Fruit fly (Drosophila melanogaster) whole organism, prepupa: ENCODE measurements around the gene CG13312.

Experiments used
- Blimp-1 ChIP-seq: fragments of 200-800 bp; sonication (Bioruptor generic); optimal IDR thresholded peaks from 3 replicates; lab custom pipeline; 2017; ENCODE audit warnings: missing biosample characterization, missing genetic modification characterization, mild to moderate bottlenecking, moderate library complexity, missing genetic modification reagents
- CG10631 ChIP-seq: fragments of 200-800 bp; sonication (Bioruptor generic); optimal IDR thresholded peaks from 2 replicates; lab custom pipeline; 2016; ENCODE audit warnings: missing biosample characterization, missing genetic modification characterization
- CG10669 ChIP-seq: fragments of 200-800 bp; sonication (Bioruptor generic); optimal IDR thresholded peaks from 3 replicates; lab custom pipeline; 2018; ENCODE audit warnings: missing biosample characterization, mild to moderate bottlenecking, missing genetic modification characterization, moderate library complexity
- CG11294 ChIP-seq: fragments of 200-800 bp; sonication (Bioruptor generic); IDR thresholded peaks from 2 replicates; pipeline ENCODE4 v1.3.6; 2022; ENCODE audit warnings: missing biosample characterization, missing genetic modification characterization
- CG11762 ChIP-seq: fragments of 200-800 bp; sonication (Bioruptor generic); optimal IDR thresholded peaks from 3 replicates; lab custom pipeline; 2016; ENCODE audit warnings: missing biosample characterization, missing genetic modification characterization; ENCODE audit not compliant: insufficient read depth
- CG11902 ChIP-seq: fragments of 200-800 bp; sonication (Bioruptor generic); optimal IDR thresholded peaks from 3 replicates; lab custom pipeline; 2016; ENCODE audit warnings: missing biosample characterization, missing genetic modification characterization
- CG15336 ChIP-seq: fragments of 200-800 bp; sonication (Bioruptor generic); IDR thresholded peaks from 2 replicates; pipeline ENCODE4 v1.3.6; 2022; ENCODE audit warnings: missing biosample characterization, missing genetic modification characterization
- CG1621 ChIP-seq: fragments of 200-800 bp; sonication (Bioruptor generic); optimal IDR thresholded peaks from 3 replicates; lab custom pipeline; 2018; ENCODE audit warnings: missing biosample characterization, mild to moderate bottlenecking, missing genetic modification characterization
- CG16779 ChIP-seq: fragments of 200-800 bp; sonication (Bioruptor generic); optimal IDR thresholded peaks from 3 replicates; lab custom pipeline; 2017; ENCODE audit warnings: missing biosample characterization, mild to moderate bottlenecking, missing genetic modification characterization
- CG3032 ChIP-seq: fragments of 200-800 bp; optimal IDR thresholded peaks from 2 replicates; lab custom pipeline; 2019; ENCODE audit warnings: missing biosample characterization, mild to moderate bottlenecking, missing genetic modification characterization, moderate library complexity
- CG31627 ChIP-seq: fragments of 200-800 bp; sonication (Bioruptor generic); optimal IDR thresholded peaks from 3 replicates; lab custom pipeline; 2016; ENCODE audit warnings: missing biosample characterization, missing genetic modification characterization
- CG32006 ChIP-seq: fragments of 200-800 bp; sonication (Bioruptor generic); optimal IDR thresholded peaks from 3 replicates; lab custom pipeline; 2017; ENCODE audit warnings: missing biosample characterization, mild to moderate bottlenecking, missing genetic modification characterization
- CG34406 ChIP-seq: fragments of 200-800 bp; sonication (Bioruptor generic); optimal IDR thresholded peaks from 3 replicates; lab custom pipeline; 2016; ENCODE audit warnings: missing biosample characterization, missing genetic modification characterization
- CG3919 ChIP-seq: fragments of 200-800 bp; sonication (Bioruptor generic); optimal IDR thresholded peaks from 3 replicates; lab custom pipeline; 2016; ENCODE audit warnings: missing biosample characterization, missing genetic modification characterization
- CG4318 ChIP-seq: fragments of 200-800 bp; sonication (Bioruptor generic); optimal IDR thresholded peaks from 3 replicates; lab custom pipeline; 2017; ENCODE audit warnings: missing biosample characterization, mild to moderate bottlenecking, missing genetic modification characterization
- CG6276 ChIP-seq: fragments of 200-800 bp; sonication (Bioruptor generic); optimal IDR thresholded peaks from 2 replicates; lab custom pipeline; 2017; ENCODE audit warnings: missing biosample characterization, mild to moderate bottlenecking, missing genetic modification characterization
- CG6792 ChIP-seq: fragments of 200-800 bp; sonication (Bioruptor generic); optimal IDR thresholded peaks from 3 replicates; lab custom pipeline; 2016; ENCODE audit warnings: missing biosample characterization, missing genetic modification characterization
- CG6808 ChIP-seq: fragments of 200-800 bp; sonication (Bioruptor generic); optimal IDR thresholded peaks from 3 replicates; lab custom pipeline; 2017; ENCODE audit warnings: missing biosample characterization, missing genetic modification characterization, mild to moderate bottlenecking, moderate library complexity, missing genetic modification reagents
- CG8119 ChIP-seq: fragments of 200-800 bp; sonication (Bioruptor generic); IDR thresholded peaks from 3 replicates; pipeline ENCODE4 v1.3.6; 2022; ENCODE audit warnings: missing biosample characterization, missing genetic modification characterization
- CG8319 ChIP-seq: fragments of 200-800 bp; sonication (Bioruptor generic); optimal IDR thresholded peaks from 3 replicates; lab custom pipeline; 2016; ENCODE audit warnings: missing biosample characterization, missing genetic modification characterization
- CG8632 ChIP-seq: fragments of 200-800 bp; sonication (Bioruptor generic); optimal IDR thresholded peaks from 3 replicates; lab custom pipeline; 2016; ENCODE audit warnings: missing biosample characterization, missing genetic modification characterization
- CG9139 ChIP-seq: fragments of 200-800 bp; sonication (Bioruptor generic); optimal IDR thresholded peaks from 3 replicates; lab custom pipeline; 2017; ENCODE audit warnings: missing biosample characterization, mild to moderate bottlenecking, missing genetic modification characterization
- Eip75B ChIP-seq: fragments of 200-800 bp; sonication (Bioruptor generic); optimal IDR thresholded peaks from 3 replicates; lab custom pipeline; 2016; ENCODE audit warnings: missing biosample characterization, missing genetic modification characterization
- Eip93F ChIP-seq: fragments of 200-800 bp; sonication (Bioruptor generic); optimal IDR thresholded peaks from 2 replicates; lab custom pipeline; 2016; ENCODE audit warnings: missing biosample characterization, mild to moderate bottlenecking, missing genetic modification characterization
- Ets21C ChIP-seq: fragments of 200-800 bp; sonication (Bioruptor generic); optimal IDR thresholded peaks from 3 replicates; lab custom pipeline; 2016; ENCODE audit warnings: missing biosample characterization, missing genetic modification characterization
- Ets96B ChIP-seq: fragments of 200-800 bp; optimal IDR thresholded peaks from 2 replicates; lab custom pipeline; 2019; ENCODE audit warnings: missing biosample characterization, mild to moderate bottlenecking, missing genetic modification characterization, moderate library complexity
- Gug ChIP-seq: fragments of 200-800 bp; sonication (Bioruptor generic); IDR thresholded peaks from 2 replicates; pipeline ENCODE4 v1.3.6; 2022; ENCODE audit warnings: missing biosample characterization, missing genetic modification characterization
- Hr38 ChIP-seq: sonication (Bioruptor generic); optimal IDR thresholded peaks from 2 replicates; lab custom pipeline; 2016; ENCODE audit warnings: missing biosample characterization, missing genetic modification characterization
- Hr39 ChIP-seq: fragments of 200-800 bp; sonication (Bioruptor generic); optimal IDR thresholded peaks from 2 replicates; lab custom pipeline; 2016; ENCODE audit warnings: missing biosample characterization, missing genetic modification characterization
- Hr4 ChIP-seq: fragments of 200-800 bp; sonication (Bioruptor generic); optimal IDR thresholded peaks from 3 replicates; lab custom pipeline; 2016; ENCODE audit warnings: missing biosample characterization, missing genetic modification characterization
- Lpt ChIP-seq: fragments of 200-800 bp; sonication (Bioruptor generic); optimal IDR thresholded peaks from 3 replicates; lab custom pipeline; 2016; ENCODE audit warnings: missing biosample characterization, missing genetic modification characterization
- Met ChIP-seq: fragments of 200-800 bp; sonication (Bioruptor generic); optimal IDR thresholded peaks from 3 replicates; lab custom pipeline; 2016; ENCODE audit warnings: missing biosample characterization, missing genetic modification characterization
- OdsH ChIP-seq: fragments of 200-800 bp; sonication (Bioruptor generic); optimal IDR thresholded peaks from 3 replicates; lab custom pipeline; 2016; ENCODE audit warnings: missing biosample characterization, missing genetic modification characterization
- Smox ChIP-seq: fragments of 200-800 bp; sonication (Bioruptor generic); optimal IDR thresholded peaks from 3 replicates; lab custom pipeline; 2016; ENCODE audit warnings: missing biosample characterization, missing genetic modification characterization
- Sox102F ChIP-seq: fragments of 200-800 bp; sonication (Bioruptor generic); optimal IDR thresholded peaks from 2 replicates; lab custom pipeline; 2016; ENCODE audit warnings: missing biosample characterization, mild to moderate bottlenecking, missing genetic modification characterization
- Sox14 ChIP-seq: fragments of 200-800 bp; sonication (Bioruptor generic); optimal IDR thresholded peaks from 3 replicates; lab custom pipeline; 2016; ENCODE audit warnings: missing biosample characterization, missing genetic modification characterization
- Sox15 ChIP-seq: fragments of 200-800 bp; sonication (Bioruptor generic); optimal IDR thresholded peaks from 3 replicates; lab custom pipeline; 2016; ENCODE audit warnings: missing biosample characterization, missing genetic modification characterization
- achi ChIP-seq: fragments of 200-800 bp; sonication (Bioruptor generic); optimal IDR thresholded peaks from 3 replicates; lab custom pipeline; 2016; ENCODE audit warnings: missing biosample characterization, missing genetic modification characterization
- acj6 ChIP-seq: fragments of 200-800 bp; sonication (Bioruptor generic); optimal IDR thresholded peaks from 3 replicates; lab custom pipeline; 2016; ENCODE audit warnings: missing biosample characterization, missing genetic modification characterization
- cyc ChIP-seq: fragments of 200-800 bp; sonication (Bioruptor generic); optimal IDR thresholded peaks from 3 replicates; lab custom pipeline; 2016; ENCODE audit warnings: missing biosample characterization, missing genetic modification characterization
- dsx ChIP-seq: fragments of 200-800 bp; optimal IDR thresholded peaks from 3 replicates; lab custom pipeline; 2019; ENCODE audit warnings: missing biosample characterization, mild to moderate bottlenecking, missing genetic modification characterization, moderate library complexity; ENCODE audit not compliant: poor library complexity, severe bottlenecking
- eg ChIP-seq: fragments of 200-800 bp; sonication (Bioruptor generic); IDR thresholded peaks from 3 replicates; pipeline ENCODE4 v1.3.6; 2022; ENCODE audit warnings: missing biosample characterization, missing genetic modification characterization
- fd59A ChIP-seq: fragments of 200-800 bp; sonication (Bioruptor generic); optimal IDR thresholded peaks from 2 replicates; lab custom pipeline; 2017; ENCODE audit warnings: missing biosample characterization, mild to moderate bottlenecking, missing genetic modification characterization, missing genetic modification reagents
- fkh ChIP-seq: fragments of 200-800 bp; sonication (Bioruptor generic); optimal IDR thresholded peaks from 3 replicates; lab custom pipeline; 2017; ENCODE audit warnings: missing biosample characterization, mild to moderate bottlenecking, missing genetic modification characterization, moderate library complexity
- net ChIP-seq: fragments of 200-800 bp; sonication (Bioruptor generic); optimal IDR thresholded peaks from 3 replicates; lab custom pipeline; 2016; ENCODE audit warnings: missing biosample characterization, missing genetic modification characterization
- salr ChIP-seq, 2 experiments: fragments of 200-800 bp; sonication (Bioruptor generic); optimal IDR thresholded peaks; 3 replicates each; lab custom pipeline; 2016 to 2018; ENCODE audit warnings: missing biosample characterization in 2 of 2, missing genetic modification characterization in 2 of 2, mild to moderate bottlenecking in 1 of 2
- spab ChIP-seq: fragments of 200-800 bp; sonication (Bioruptor generic); optimal IDR thresholded peaks from 2 replicates; lab custom pipeline; 2017; ENCODE audit warnings: missing biosample characterization, mild to moderate bottlenecking, missing genetic modification characterization, missing genetic modification reagents
- ss ChIP-seq, 2 experiments: fragments of 200-800 bp; sonication (Bioruptor generic); optimal IDR thresholded peaks; 2 replicates in 1 of 2; 3 replicates in 1 of 2; lab custom pipeline; 2017 to 2018; ENCODE audit warnings: mild to moderate bottlenecking in 2 of 2, missing biosample characterization in 2 of 2, missing genetic modification characterization in 2 of 2, moderate library complexity in 1 of 2
- svp ChIP-seq: fragments of 200-800 bp; sonication (Bioruptor generic); peaks from one replicate; lab custom pipeline; 2016; ENCODE audit warnings: missing biosample characterization, missing genetic modification characterization
- topi ChIP-seq: fragments of 200-800 bp; sonication (Bioruptor generic); optimal IDR thresholded peaks from 3 replicates; lab custom pipeline; 2016; ENCODE audit warnings: missing biosample characterization, missing genetic modification characterization
- vri ChIP-seq: fragments of 200-800 bp; sonication (Bioruptor generic); optimal IDR thresholded peaks from 3 replicates; lab custom pipeline; 2016; ENCODE audit warnings: missing biosample characterization, mild to moderate bottlenecking, missing genetic modification characterization

CG13312 gene

DNA sequence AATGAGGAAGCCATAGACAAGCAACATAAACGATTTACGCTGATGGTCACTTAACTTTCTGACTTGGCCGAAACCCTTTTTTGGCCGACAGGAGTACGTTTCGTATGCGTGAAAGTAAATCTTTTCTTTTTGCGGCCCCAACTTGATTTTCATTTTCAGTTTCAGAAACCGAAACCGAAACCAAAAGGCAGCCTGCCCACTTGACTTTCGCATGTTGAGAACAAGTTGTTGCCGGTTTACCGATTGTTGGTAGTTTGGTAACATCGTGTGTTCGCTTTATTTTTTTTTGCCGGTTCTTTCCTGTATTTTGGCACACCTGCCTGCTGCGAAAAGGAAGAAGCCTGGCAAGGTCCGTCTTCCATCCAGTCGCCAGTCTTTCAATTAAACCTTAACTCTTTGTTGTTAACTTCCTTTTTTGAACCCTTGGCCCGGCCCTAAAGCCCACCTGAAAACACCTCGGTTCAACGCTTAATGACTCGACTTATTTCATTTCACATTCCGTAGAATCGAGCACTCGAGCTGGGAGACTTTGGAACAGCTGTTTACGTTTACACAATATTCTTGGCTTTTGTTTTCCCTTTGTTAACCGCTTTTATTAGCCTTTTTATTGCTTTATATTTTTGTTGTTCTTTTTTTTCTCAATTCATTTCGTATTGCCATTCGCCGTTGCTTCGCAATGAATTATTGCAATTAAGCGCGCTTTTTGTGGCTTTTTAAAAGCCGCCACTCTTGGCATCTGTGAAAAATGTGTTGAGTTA lies 31.9 kb downstream of the CG13312 start:
- TF ChIP-seq CG3919 (GFP tag; lab: Kevin White, UChicago) (no peak), vri (GFP tag; lab: Kevin White, UChicago) (peak; percentile 38), Hr4 (GFP tag; lab: Kevin White, UChicago) (no peak), CG11902 (GFP tag; lab: Kevin White, UChicago) (no peak), Eip93F (GFP tag; lab: Kevin White, UChicago) (no peak), CG16779 (tag; lab: Kevin White, UChicago) (no peak), Ets96B (no peak), Hr39 (GFP tag; lab: Kevin White, UChicago) (no peak), CG10631 (no peak), cyc (GFP tag; lab: Kevin White, UChicago) (no peak), Ets21C (no peak), CG34406 (GFP tag; lab: Kevin White, UChicago) (no peak), Gug (GFP tag; lab: Robert Waterston, UW) (no peak), CG4318 (GFP tag; lab: Kevin White, UChicago) (no peak), CG9139 (GFP tag; lab: Kevin White, UChicago) (peak; percentile 70), Hr38 (no peak), CG1621 (peak; percentile 37), CG10669 (peak; percentile 11), net (GFP tag; lab: Kevin White, UChicago) (no peak), achi (GFP tag; lab: Kevin White, UChicago) (no peak), dsx (GFP tag; lab: Kevin White, UChicago) (no peak), eg (GFP tag; lab: Robert Waterston, UW) (no peak), CG6808 (GFP tag; lab: Kevin White, UChicago) (peak; percentile 60), Sox14 (GFP tag; lab: Kevin White, UChicago) (peak; percentile 32), CG6792 (GFP tag; lab: Kevin White, UChicago) (no peak), fkh (GFP tag; lab: Kevin White, UChicago) (no peak), Met (peak; percentile 27), spab (GFP tag; lab: Kevin White, UChicago) (no peak), Lpt (no peak), Smox (GFP tag; lab: Kevin White, UChicago) (no peak), CG11762 (GFP tag; lab: Kevin White, UChicago) (no peak), CG8119 (no peak), CG8319 (no peak), Eip75B (GFP tag; lab: Kevin White, UChicago) (no peak), CG15336 (no peak), salr (GFP tag; optimal IDR thresholded peaks at IDR 0.05; lab: Kevin White, UChicago) (no peak), CG32006 (no peak), Blimp-1 (peak; percentile 99), CG8632 (GFP tag; lab: Kevin White, UChicago) (peak; percentile 15), CG3032 (tag; lab: Kevin White, UChicago) (no peak), acj6 (GFP tag; lab: Kevin White, UChicago) (no peak), ss (GFP tag; optimal IDR thresholded peaks at IDR 0.05; lab: Kevin White, UChicago) (peak; percentile 52 to 73), topi (GFP tag; lab: Kevin White, UChicago) (no peak), fd59A (GFP tag; lab: Kevin White, UChicago) (no peak), CG11294 (no peak), svp (GFP tag; lab: Kevin White, UChicago) (peak; percentile 14), Sox15 (GFP tag; lab: Kevin White, UChicago) (no peak), CG31627 (GFP tag; lab: Kevin White, UChicago) (no peak), OdsH (GFP tag; lab: Kevin White, UChicago) (no peak), Sox102F (no peak), CG6276 (GFP tag; lab: Kevin White, UChicago) (no peak)
